Fruit fly (Drosophila melanogaster) whole organism, adult: ENCODE data around the gene Pp2A-29B.

Experiments
- CG11617 ChIP-seq: fragments of 200-800 bp; sonication (Bioruptor generic); optimal IDR thresholded peaks from 2 replicates; lab custom pipeline; 2017; ENCODE audit warnings: mild to moderate bottlenecking, missing biosample characterization, missing genetic modification reagents, missing genetic modification characterization
- CG12768 ChIP-seq: fragments of 200-800 bp; sonication (Bioruptor generic); optimal IDR thresholded peaks from 2 replicates; lab custom pipeline; 2017; ENCODE audit warnings: missing biosample characterization, missing genetic modification characterization, mild to moderate bottlenecking, moderate library complexity, missing genetic modification reagents
- CG14711 ChIP-seq: fragments of 200-800 bp; sonication (Bioruptor generic); optimal IDR thresholded peaks from 2 replicates; lab custom pipeline; 2018; ENCODE audit warnings: missing biosample characterization, mild to moderate bottlenecking, missing genetic modification characterization, moderate library complexity
- CG1620 ChIP-seq: fragments of 200-800 bp; sonication (Bioruptor generic); optimal IDR thresholded peaks from 2 replicates; lab custom pipeline; 2016; ENCODE audit warnings: missing biosample characterization, missing genetic modification characterization
- CG33017 ChIP-seq: fragments of 200-800 bp; sonication (Bioruptor generic); optimal IDR thresholded peaks from 2 replicates; lab custom pipeline; 2018; ENCODE audit warnings: missing biosample characterization, mild to moderate bottlenecking, missing genetic modification characterization, moderate library complexity
- CG5204 ChIP-seq: fragments of 200-800 bp; sonication (Bioruptor generic); optimal IDR thresholded peaks from 2 replicates; lab custom pipeline; 2016; ENCODE audit warnings: missing biosample characterization, missing genetic modification characterization
- CG7045 ChIP-seq: fragments of 200-800 bp; sonication (Bioruptor generic); optimal IDR thresholded peaks from 2 replicates; lab custom pipeline; 2017; ENCODE audit warnings: missing biosample characterization, mild to moderate bottlenecking, missing genetic modification characterization
- CG7101 ChIP-seq: fragments of 200-800 bp; sonication (Bioruptor generic); optimal IDR thresholded peaks from 2 replicates; lab custom pipeline; 2018; ENCODE audit warnings: missing biosample characterization, mild to moderate bottlenecking, missing genetic modification characterization, moderate library complexity
- Clk ChIP-seq: fragments of 200-800 bp; sonication (Bioruptor generic); optimal IDR thresholded peaks from 2 replicates; lab custom pipeline; 2017; ENCODE audit warnings: missing biosample characterization, missing genetic modification characterization
- Crg-1 ChIP-seq: fragments of 200-800 bp; sonication (Bioruptor generic); optimal IDR thresholded peaks from 2 replicates; lab custom pipeline; 2016; ENCODE audit warnings: missing biosample characterization, missing genetic modification characterization
- Hr96 ChIP-seq: fragments of 200-800 bp; sonication (Bioruptor generic); optimal IDR thresholded peaks from 2 replicates; lab custom pipeline; 2016; ENCODE audit warnings: missing biosample characterization, missing genetic modification characterization
- Mnt ChIP-seq: fragments of 200-800 bp; sonication (Bioruptor generic); optimal IDR thresholded peaks from 2 replicates; lab custom pipeline; 2016; ENCODE audit warnings: missing biosample characterization, mild to moderate bottlenecking, missing genetic modification characterization
- bab1 ChIP-seq: fragments of 200-800 bp; sonication (Bioruptor generic); optimal IDR thresholded peaks from 3 replicates; lab custom pipeline; 2019; ENCODE audit warnings: missing biosample characterization, mild to moderate bottlenecking, missing genetic modification characterization, moderate library complexity
- cic ChIP-seq: fragments of 200-800 bp; sonication (Bioruptor generic); optimal IDR thresholded peaks from 2 replicates; lab custom pipeline; 2017; ENCODE audit warnings: missing biosample characterization, mild to moderate bottlenecking, missing genetic modification characterization, moderate library complexity
- cnc ChIP-seq, 2 experiments: fragments of >200 bp; optimal IDR thresholded peaks; 2 replicates each; lab custom pipeline; 2017
- kay ChIP-seq: fragments of 200-800 bp; sonication (Bioruptor generic); peaks from one replicate; lab custom pipeline; 2016; ENCODE audit warnings: missing biosample characterization, missing genetic modification characterization, borderline replicate concordance
- ovo ChIP-seq: fragments of 200-800 bp; sonication (Bioruptor generic); optimal IDR thresholded peaks from 2 replicates; lab custom pipeline; 2016; ENCODE audit warnings: missing biosample characterization, missing genetic modification characterization
- pad ChIP-seq: fragments of 200-800 bp; sonication (Bioruptor generic); optimal IDR thresholded peaks from 3 replicates; lab custom pipeline; 2017; ENCODE audit warnings: missing biosample characterization, missing genetic modification characterization, mild to moderate bottlenecking, moderate library complexity, missing genetic modification reagents
- tj ChIP-seq: fragments of 200-800 bp; sonication (Bioruptor generic); optimal IDR thresholded peaks from 3 replicates; lab custom pipeline; 2017; ENCODE audit warnings: missing biosample characterization, mild to moderate bottlenecking, missing genetic modification characterization, moderate library complexity
- toe ChIP-seq: fragments of 200-800 bp; sonication (Bioruptor generic); optimal IDR thresholded peaks from 2 replicates; lab custom pipeline; 2016; ENCODE audit warnings: missing biosample characterization, missing genetic modification characterization

Pp2A-29B gene

dm6 chr2L:8327783-8328327, 38.0 kb upstream of the Pp2A-29B start:
- peak; percentile 96 for TF ChIP-seq tj
- TF ChIP-seq CG5204 (GFP tag; lab: Kevin White, UChicago): no peak
- TF ChIP-seq Clk (GFP tag; lab: Kevin White, UChicago): no peak

DNA sequence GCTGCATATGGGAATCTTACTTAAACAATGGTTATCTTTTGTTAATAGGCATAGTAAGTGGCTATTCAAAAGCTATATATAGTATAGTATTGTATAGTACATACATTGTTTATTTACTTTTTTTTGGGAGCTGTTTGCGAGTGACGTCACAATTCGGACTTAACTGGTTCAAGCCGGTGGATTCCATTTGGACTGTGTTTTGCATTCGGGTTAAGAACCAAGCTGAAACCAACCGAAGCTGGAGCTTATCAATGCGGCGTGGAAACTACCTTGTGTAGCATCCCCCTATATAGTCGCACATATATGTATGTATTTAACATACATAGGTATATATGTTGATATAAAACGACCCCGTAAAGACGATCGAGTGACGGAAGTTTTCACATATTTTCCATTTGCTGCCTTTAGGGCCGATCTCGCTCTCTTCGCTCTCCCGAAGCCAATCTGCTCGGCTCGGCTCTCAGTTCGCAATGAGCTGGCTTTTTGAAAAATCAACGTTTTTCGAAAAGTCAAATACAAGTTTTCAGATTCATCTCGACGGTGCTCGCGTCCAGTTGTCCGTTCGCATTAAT, 37.2 kb upstream of the Pp2A-29B start:
- no peak for TF ChIP-seq tj
- peak; percentile 85 for TF ChIP-seq kay
- no peak for TF ChIP-seq CG11617 (GFP tag; lab: Kevin White, UChicago)

dm6 chr2L:8333185-8333584, 32.7 kb upstream of the Pp2A-29B start:
- no peak for TF ChIP-seq CG5204 (GFP tag; lab: Kevin White, UChicago)
- TF ChIP-seq CG14711 (tag; lab: Kevin White, UChicago): no peak
- no peak for TF ChIP-seq CG1620 (GFP tag; lab: Kevin White, UChicago)
- no peak for TF ChIP-seq Crg-1 (GFP tag; lab: Kevin White, UChicago)
- TF ChIP-seq Mnt (GFP tag; lab: Kevin White, UChicago): no peak
- no peak for TF ChIP-seq kay
- TF ChIP-seq Hr96: no peak
- TF ChIP-seq CG33017 (tag; lab: Kevin White, UChicago): no peak
- no peak for TF ChIP-seq cic (GFP tag; lab: Kevin White, UChicago)
- no peak for TF ChIP-seq CG7045 (GFP tag; lab: Kevin White, UChicago)
- no peak for TF ChIP-seq cnc (optimal IDR thresholded peaks at IDR 0.05; lab: Kevin White, UChicago)
- TF ChIP-seq ovo (GFP tag; lab: Kevin White, UChicago): no peak
- no peak for TF ChIP-seq tj
- no peak for TF ChIP-seq pad (GFP tag; lab: Kevin White, UChicago)
- TF ChIP-seq Clk (GFP tag; lab: Kevin White, UChicago): no peak

- TF ChIP-seq CG12768 (GFP tag; lab: Kevin White, UChicago) (no peak), Clk (GFP tag; lab: Kevin White, UChicago) (no peak), kay (no peak), CG7045 (GFP tag; lab: Kevin White, UChicago) (no peak), CG33017 (tag; lab: Kevin White, UChicago) (no peak), bab1 (GFP tag; lab: Kevin White, UChicago) (no peak), cic (GFP tag; lab: Kevin White, UChicago) (no peak), toe (GFP tag; lab: Kevin White, UChicago) (no peak), CG11617 (GFP tag; lab: Kevin White, UChicago) (no peak), Hr96 (no peak), Mnt (GFP tag; lab: Kevin White, UChicago) (no peak), CG14711 (tag; lab: Kevin White, UChicago) (no peak)
These were observed 32.2 kb upstream of the Pp2A-29B start for dm6 chr2L:8333624-8334023.

DNA sequence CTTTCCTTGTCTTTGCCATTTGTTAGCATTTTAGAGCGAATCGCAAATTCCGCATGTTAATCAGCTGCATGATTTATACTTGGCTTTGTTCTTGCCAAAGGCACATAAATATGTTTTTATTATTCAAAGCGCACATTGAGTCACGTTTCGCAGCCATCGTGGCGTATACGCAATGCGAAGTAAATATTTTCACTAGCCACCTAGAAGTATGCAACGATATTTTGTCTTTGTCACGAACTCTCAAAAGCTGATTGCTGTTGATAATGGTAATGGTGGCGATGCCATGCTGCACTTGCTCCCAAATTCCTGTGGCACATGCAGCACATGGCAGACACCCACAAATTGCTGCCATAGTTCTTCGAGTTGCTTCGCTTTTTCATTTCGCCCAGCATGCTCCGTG, 31.1 kb upstream of the Pp2A-29B start:
- TF ChIP-seq bab1 (GFP tag; lab: Kevin White, UChicago) (peak; percentile 20), CG1620 (GFP tag; lab: Kevin White, UChicago) (no peak)

- TF ChIP-seq tj (no peak), CG33017 (tag; lab: Kevin White, UChicago) (no peak), CG11617 (GFP tag; lab: Kevin White, UChicago) (no peak), CG14711 (tag; lab: Kevin White, UChicago) (no peak), cnc (optimal IDR thresholded peaks at IDR 0.05; lab: Kevin White, UChicago) (no peak), pad (GFP tag; lab: Kevin White, UChicago) (no peak), Hr96 (no peak), toe (GFP tag; lab: Kevin White, UChicago) (no peak), cic (GFP tag; lab: Kevin White, UChicago) (no peak), Crg-1 (GFP tag; lab: Kevin White, UChicago) (no peak), Mnt (GFP tag; lab: Kevin White, UChicago) (no peak), CG7101 (tag; lab: Kevin White, UChicago) (no peak), CG5204 (GFP tag; lab: Kevin White, UChicago) (no peak), CG12768 (GFP tag; lab: Kevin White, UChicago) (no peak)
These were observed 27.8 kb upstream of the Pp2A-29B start, which contains the start of gene witty for dm6 chr2L:8338039-8338438. TSS of gene witty (plus strand) at chr2L:8338287.

DNA sequence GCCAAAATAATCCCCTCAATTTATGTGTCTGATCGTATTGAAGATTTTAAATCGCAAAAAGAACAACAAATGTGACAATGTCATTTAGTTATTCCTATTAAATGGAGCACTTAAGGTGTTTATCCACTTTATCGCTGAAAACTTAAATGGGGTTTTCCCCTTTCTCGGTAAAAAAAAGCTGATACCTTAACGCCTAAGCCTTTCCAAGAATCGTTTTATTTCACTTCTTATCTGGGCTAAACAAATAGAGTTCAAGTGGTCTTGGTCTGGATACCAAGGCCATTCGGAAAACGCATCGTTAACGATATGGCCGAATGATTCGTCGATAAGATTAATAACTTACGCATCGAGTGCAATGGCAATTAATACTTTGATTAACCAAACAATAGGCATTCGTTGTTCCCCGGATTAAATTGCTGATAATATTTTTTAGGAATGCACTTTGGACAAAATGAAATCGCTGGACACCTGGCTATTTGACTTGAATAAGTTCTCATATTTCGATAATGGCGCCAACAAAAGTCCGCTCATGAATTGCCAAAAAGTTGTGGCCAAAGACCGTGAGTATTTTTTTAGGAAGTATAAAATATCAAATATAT, 26.0 kb upstream of the Pp2A-29B start:
- TF ChIP-seq bab1 (GFP tag; lab: Kevin White, UChicago) (no peak), ovo (GFP tag; lab: Kevin White, UChicago) (no peak), cnc (optimal IDR thresholded peaks at IDR 0.05; lab: Kevin White, UChicago) (no peak), CG1620 (GFP tag; lab: Kevin White, UChicago) (no peak), CG7101 (tag; lab: Kevin White, UChicago) (no peak), CG14711 (tag; lab: Kevin White, UChicago) (no peak), CG11617 (GFP tag; lab: Kevin White, UChicago) (no peak), kay (no peak), Crg-1 (GFP tag; lab: Kevin White, UChicago) (no peak), Mnt (GFP tag; lab: Kevin White, UChicago) (no peak), Clk (GFP tag; lab: Kevin White, UChicago) (no peak), toe (GFP tag; lab: Kevin White, UChicago) (no peak), Hr96 (no peak), cic (GFP tag; lab: Kevin White, UChicago) (no peak)
